Fruit fly (Drosophila melanogaster) whole organism, embryonic: Measurements from ENCODE around the gene vsg.

Experiments
- BEAF-32 ChIP-seq: fragments of 200-800 bp; sonication (Bioruptor generic); optimal IDR thresholded peaks from 3 replicates; lab custom pipeline; 2017; ENCODE audit warnings: missing biosample characterization, missing genetic modification characterization, mild to moderate bottlenecking, moderate library complexity, missing genetic modification reagents
- Bgb ChIP-seq: fragments of 200-800 bp; sonication (Bioruptor generic); IDR thresholded peaks from 2 replicates; pipeline ENCODE4 v1.3.6; 2022; ENCODE audit warnings: missing biosample characterization, missing genetic modification characterization; ENCODE audit not compliant: partially characterized antibody
- C15 ChIP-seq: fragments of 200-800 bp; sonication (Bioruptor generic); IDR thresholded peaks from 3 replicates; pipeline ENCODE4 v1.3.6; 2022; ENCODE audit warnings: missing biosample characterization, missing genetic modification characterization
- CG11085 ChIP-seq: fragments of 200-800 bp; sonication (Bioruptor generic); IDR thresholded peaks from 2 replicates; pipeline ENCODE4 v1.3.6; 2022; ENCODE audit warnings: missing biosample characterization, missing genetic modification characterization
- CG11696 ChIP-seq: fragments of 200-800 bp; sonication (Bioruptor generic); IDR thresholded peaks from 2 replicates; pipeline ENCODE4 v1.3.6; 2022; ENCODE audit warnings: missing biosample characterization, missing genetic modification characterization
- CG14050 ChIP-seq: fragments of 200-800 bp; sonication (Bioruptor generic); IDR thresholded peaks from 3 replicates; pipeline ENCODE4 v1.3.6; 2022; ENCODE audit warnings: missing biosample characterization, missing genetic modification characterization
- CG14860 ChIP-seq: fragments of 200-800 bp; sonication (Bioruptor generic); IDR thresholded peaks from 3 replicates; pipeline ENCODE4 v1.3.6; 2022; ENCODE audit warnings: missing biosample characterization, missing genetic modification characterization; ENCODE audit not compliant: partially characterized antibody
- CG18262 ChIP-seq: fragments of 200-800 bp; optimal IDR thresholded peaks from 3 replicates; lab custom pipeline; 2019; ENCODE audit warnings: missing biosample characterization, mild to moderate bottlenecking, missing genetic modification characterization, moderate library complexity
- CG18599 ChIP-seq: fragments of 200-800 bp; sonication (Bioruptor generic); optimal IDR thresholded peaks from 3 replicates; lab custom pipeline; 2017; ENCODE audit warnings: missing biosample characterization, missing genetic modification characterization, mild to moderate bottlenecking, moderate library complexity, missing genetic modification reagents
- CG2712 ChIP-seq: fragments of 200-800 bp; optimal IDR thresholded peaks from 3 replicates; lab custom pipeline; 2019; ENCODE audit warnings: missing biosample characterization, mild to moderate bottlenecking, missing genetic modification characterization, moderate library complexity
- CG30020 ChIP-seq: fragments of 200-800 bp; optimal IDR thresholded peaks from 2 replicates; lab custom pipeline; 2019; ENCODE audit warnings: missing biosample characterization, mild to moderate bottlenecking, missing genetic modification characterization, moderate library complexity
- CG32532 ChIP-seq: fragments of 200-800 bp; sonication (Bioruptor generic); IDR thresholded peaks from 2 replicates; pipeline ENCODE4 v1.3.6; 2022; ENCODE audit warnings: missing biosample characterization, missing genetic modification characterization
- CG32767 ChIP-seq: fragments of 200-800 bp; sonication (Bioruptor generic); IDR thresholded peaks from 2 replicates; pipeline ENCODE4 v1.3.6; 2022; ENCODE audit warnings: missing biosample characterization, missing genetic modification characterization
- CG3281 ChIP-seq: fragments of 200-800 bp; sonication (Bioruptor generic); optimal IDR thresholded peaks from 3 replicates; lab custom pipeline; 2017; ENCODE audit warnings: missing biosample characterization, mild to moderate bottlenecking, missing genetic modification characterization
- CG7372 ChIP-seq: fragments of 200-800 bp; sonication (Bioruptor generic); IDR thresholded peaks from 2 replicates; pipeline ENCODE4 v1.3.6; 2022; ENCODE audit warnings: missing biosample characterization, missing genetic modification characterization
- CG7745 ChIP-seq: fragments of 200-800 bp; sonication (Bioruptor generic); optimal IDR thresholded peaks from 2 replicates; lab custom pipeline; 2018; ENCODE audit warnings: missing biosample characterization, mild to moderate bottlenecking, missing genetic modification characterization, moderate library complexity
- CG8290 ChIP-seq, 3 experiments: fragments of 200-800 bp; sonication (Bioruptor generic); optimal IDR thresholded peaks; 2 replicates each; lab custom pipeline; 2016 to 2019; ENCODE audit warnings: missing biosample characterization in 3 of 3, missing genetic modification characterization in 3 of 3, mild to moderate bottlenecking in 2 of 3, moderate library complexity in 1 of 3
- CG9876 ChIP-seq: fragments of 200-800 bp; sonication (Bioruptor generic); optimal IDR thresholded peaks from 2 replicates; lab custom pipeline; 2016; ENCODE audit warnings: missing biosample characterization, missing genetic modification characterization
- Doc2 ChIP-seq: fragments of 200-800 bp; sonication (Bioruptor generic); IDR thresholded peaks from 2 replicates; pipeline ENCODE4 v1.3.6; 2022; ENCODE audit warnings: missing biosample characterization, missing genetic modification characterization
- Doc3 ChIP-seq: fragments of 200-800 bp; sonication (Bioruptor generic); IDR thresholded peaks from 3 replicates; pipeline ENCODE4 v1.3.6; 2022; ENCODE audit warnings: missing biosample characterization, missing genetic modification characterization; ENCODE audit not compliant: partially characterized antibody
- HLH54F ChIP-seq: fragments of 200-800 bp; sonication (Bioruptor generic); optimal IDR thresholded peaks from 3 replicates; lab custom pipeline; 2016; ENCODE audit warnings: missing biosample characterization, missing genetic modification characterization
- Hr78 ChIP-seq, 2 experiments: fragments of 200-800 bp in 1 of 2; fragments of >200 bp in 1 of 2; sonication (Bioruptor generic) in 1 of 2; optimal IDR thresholded peaks; 2 replicates each; lab custom pipeline; 2017 to 2019; ENCODE audit warnings: missing biosample characterization in 2 of 2, missing genetic modification characterization in 2 of 2, mild to moderate bottlenecking in 1 of 2, moderate library complexity in 1 of 2
- Hsf ChIP-seq: fragments of 200-800 bp; sonication (Bioruptor generic); optimal IDR thresholded peaks from 3 replicates; lab custom pipeline; 2016; ENCODE audit warnings: missing biosample characterization, missing genetic modification characterization
- MTF-1 ChIP-seq: fragments of 200-800 bp; sonication (Bioruptor generic); optimal IDR thresholded peaks from 2 replicates; lab custom pipeline; 2018; ENCODE audit warnings: missing biosample characterization, mild to moderate bottlenecking, missing genetic modification characterization, borderline replicate concordance
- NC2α ChIP-seq: fragments of 200-800 bp; sonication (Bioruptor generic); optimal IDR thresholded peaks from 2 replicates; lab custom pipeline; 2016; ENCODE audit warnings: missing biosample characterization, missing genetic modification characterization
- Optix ChIP-seq: fragments of 200-800 bp; sonication (Bioruptor generic); IDR thresholded peaks from 3 replicates; pipeline ENCODE4 v1.3.6; 2022; ENCODE audit warnings: missing biosample characterization, missing genetic modification characterization
- bab2 ChIP-seq: fragments of 200-800 bp; sonication (Bioruptor generic); optimal IDR thresholded peaks from 2 replicates; lab custom pipeline; 2016; ENCODE audit warnings: missing biosample characterization, missing genetic modification characterization
- br ChIP-seq: fragments of >200 bp; optimal IDR thresholded peaks from 2 replicates; lab custom pipeline; 2017
- chn ChIP-seq: fragments of 200-800 bp; sonication (Bioruptor generic); optimal IDR thresholded peaks from 2 replicates; lab custom pipeline; 2016; ENCODE audit warnings: missing biosample characterization, missing genetic modification characterization
- crp ChIP-seq, 2 experiments: fragments of 200-800 bp; sonication (Bioruptor generic); optimal IDR thresholded peaks; 2 replicates in 1 of 2; 3 replicates in 1 of 2; lab custom pipeline; 2017; ENCODE audit warnings: missing biosample characterization in 2 of 2, missing genetic modification characterization in 2 of 2, mild to moderate bottlenecking in 1 of 2, moderate library complexity in 1 of 2
- eve ChIP-seq, 2 experiments: fragments of >200 bp; optimal IDR thresholded peaks; 2 replicates each; lab custom pipeline; 2017; ENCODE audit warnings: missing biosample characterization in 2 of 2, missing genetic modification characterization in 2 of 2
- fd102C ChIP-seq: fragments of 200-800 bp; sonication (Bioruptor generic); optimal IDR thresholded peaks from 2 replicates; lab custom pipeline; 2018; ENCODE audit warnings: missing biosample characterization, mild to moderate bottlenecking, missing genetic modification characterization, moderate library complexity
- fru ChIP-seq: fragments of >200 bp; optimal IDR thresholded peaks from 2 replicates; lab custom pipeline; 2017
- grn ChIP-seq: fragments of 200-800 bp; sonication (Bioruptor generic); optimal IDR thresholded peaks from 3 replicates; lab custom pipeline; 2017; ENCODE audit warnings: missing biosample characterization, missing genetic modification characterization
- gsb ChIP-seq: fragments of 200-800 bp; sonication (Bioruptor generic); IDR thresholded peaks from 2 replicates; pipeline ENCODE4 v1.3.6; 2022; ENCODE audit warnings: missing biosample characterization, missing genetic modification characterization
- gt ChIP-seq: fragments of 200-800 bp; sonication (Bioruptor generic); IDR thresholded peaks from 2 replicates; pipeline ENCODE4 v1.3.6; 2022; ENCODE audit warnings: missing biosample characterization, missing genetic modification characterization
- her ChIP-seq: fragments of 200-800 bp; sonication (Bioruptor generic); optimal IDR thresholded peaks from 2 replicates; lab custom pipeline; 2016; ENCODE audit warnings: missing biosample characterization, missing genetic modification characterization
- hkb ChIP-seq, 2 experiments: fragments of 200-800 bp in 1 of 2; fragments of >200 bp in 1 of 2; sonication (Bioruptor generic) in 1 of 2; IDR thresholded peaks in 1 of 2; optimal IDR thresholded peaks in 1 of 2; 2 replicates each; pipeline versions ENCODE4 v1.3.6 to Lab custom; 2017 to 2022; ENCODE audit warnings: missing biosample characterization in 1 of 2, missing genetic modification characterization in 1 of 2
- kah ChIP-seq: fragments of 200-800 bp; sonication (Bioruptor generic); optimal IDR thresholded peaks from 2 replicates; lab custom pipeline; 2018; ENCODE audit warnings: missing biosample characterization, mild to moderate bottlenecking, missing genetic modification characterization
- ken ChIP-seq: fragments of 200-800 bp; sonication (Bioruptor generic); IDR thresholded peaks from 3 replicates; pipeline ENCODE4 v1.3.6; 2022; ENCODE audit warnings: missing biosample characterization, missing genetic modification characterization
- lab ChIP-seq: fragments of 200-800 bp; sonication (Bioruptor generic); optimal IDR thresholded peaks from 3 replicates; lab custom pipeline; 2017; ENCODE audit warnings: missing biosample characterization, missing genetic modification characterization, mild to moderate bottlenecking, moderate library complexity, missing genetic modification reagents
- lola ChIP-seq, 3 experiments: fragments of >200 bp in 2 of 3; fragments of 200-800 bp in 1 of 3; sonication (Bioruptor generic) in 1 of 3; optimal IDR thresholded peaks; 2 replicates each; lab custom pipeline; 2017 to 2019; ENCODE audit warnings: missing biosample characterization in 3 of 3, missing genetic modification characterization in 3 of 3, mild to moderate bottlenecking in 1 of 3, moderate library complexity in 1 of 3
- lov ChIP-seq, 2 experiments: fragments of 200-800 bp in 1 of 2; fragments of >200 bp in 1 of 2; sonication (Bioruptor generic) in 1 of 2; IDR thresholded peaks in 1 of 2; optimal IDR thresholded peaks in 1 of 2; 2 replicates in 1 of 2; 3 replicates in 1 of 2; pipeline versions ENCODE4 v1.3.6 to Lab custom; 2017 to 2022; ENCODE audit warnings: missing biosample characterization in 1 of 2, missing genetic modification characterization in 1 of 2
- nom ChIP-seq: fragments of 200-800 bp; sonication (Bioruptor generic); optimal IDR thresholded peaks from 2 replicates; lab custom pipeline; 2017; ENCODE audit warnings: missing biosample characterization, missing genetic modification characterization, mild to moderate bottlenecking, moderate library complexity, missing genetic modification reagents
- psq ChIP-seq: fragments of 200-800 bp; sonication (Bioruptor generic); optimal IDR thresholded peaks from 2 replicates; lab custom pipeline; 2017; ENCODE audit warnings: missing biosample characterization, missing genetic modification characterization
- stwl ChIP-seq: fragments of 200-800 bp; sonication (Bioruptor generic); optimal IDR thresholded peaks from 3 replicates; lab custom pipeline; 2018; ENCODE audit warnings: missing biosample characterization, mild to moderate bottlenecking, missing genetic modification characterization, moderate library complexity
- tup ChIP-seq: fragments of 200-800 bp; sonication (Bioruptor generic); optimal IDR thresholded peaks from 2 replicates; lab custom pipeline; 2016; ENCODE audit warnings: missing biosample characterization, mild to moderate bottlenecking, missing genetic modification characterization, moderate library complexity

Gene vsg

dm6 chr3L:9713828-9714536 lies at the start of gene vsg (continued):
- peak; percentile 0 to 77 for TF ChIP-seq crp (GFP tag; optimal IDR thresholded peaks at IDR 0.05; lab: Kevin White, UChicago)
- TF ChIP-seq MTF-1 (GFP tag; lab: Kevin White, UChicago) = no peak
- TF ChIP-seq Hr78 (GFP tag; optimal IDR thresholded peaks at IDR 0.05; lab: Kevin White, UChicago) = peak in 1 of 2 experiments; percentile 56
- no peak; the same call in 1 of the 2 replicates for TF ChIP-seq CG11085 (GFP tag; lab: Robert Waterston, UW)
- TF ChIP-seq Bgb (GFP tag; lab: Robert Waterston, UW) = peak; percentile 92
- peak in 1 of 3 experiments; percentile 91 for TF ChIP-seq lola (GFP tag; optimal IDR thresholded peaks at IDR 0.05; lab: Kevin White, UChicago)
- TF ChIP-seq ken (GFP tag; lab: Robert Waterston, UW) = peak; percentile 56
- TF ChIP-seq CG7745 (tag; lab: Kevin White, UChicago) = no peak
- TF ChIP-seq lov (optimal IDR thresholded peaks at IDR 0.05; lab: Kevin White, UChicago) = no peak
- TF ChIP-seq lov (GFP tag; IDR thresholded peaks at IDR 0.05; lab: Robert Waterston, UW) = peak; percentile 59; the same call in 1 of the 3 replicates
- TF ChIP-seq psq = peak; percentile 37
- TF ChIP-seq CG7372 (GFP tag; lab: Robert Waterston, UW) = peak; percentile 58
- TF ChIP-seq Doc3 (GFP tag; lab: Robert Waterston, UW) = peak; percentile 55
- peak; percentile 63 for TF ChIP-seq gsb (GFP tag; lab: Robert Waterston, UW)
- no peak for TF ChIP-seq C15 (GFP tag; lab: Robert Waterston, UW)
- peak; percentile 49 for TF ChIP-seq chn (GFP tag; lab: Kevin White, UChicago)
- TF ChIP-seq CG2712 (tag; lab: Kevin White, UChicago) = peak; percentile 91
- TF ChIP-seq CG9876 (GFP tag; lab: Kevin White, UChicago) = no peak
- no peak for TF ChIP-seq NC2α
- TF ChIP-seq HLH54F (GFP tag; lab: Kevin White, UChicago) = peak; percentile 42
- TF ChIP-seq her = peak; percentile 45
- TF ChIP-seq gt (GFP tag; lab: Robert Waterston, UW) = no peak
- TF ChIP-seq kah (GFP tag; lab: Kevin White, UChicago) = peak; percentile 61
- peak; percentile 79 for TF ChIP-seq CG32532
- no peak for TF ChIP-seq hkb (optimal IDR thresholded peaks at IDR 0.05; lab: Kevin White, UChicago)
- TF ChIP-seq hkb (GFP tag; IDR thresholded peaks at IDR 0.05; lab: Robert Waterston, UW) = peak; percentile 53; the same call in 1 of the 2 replicates
- peak; percentile 57 for TF ChIP-seq CG32767 (GFP tag; lab: Robert Waterston, UW)
- TF ChIP-seq CG8290 (GFP tag; optimal IDR thresholded peaks at IDR 0.05; lab: Kevin White, UChicago) = peak; percentile 22
- TF ChIP-seq CG8290 (tag; optimal IDR thresholded peaks at IDR 0.05; lab: Kevin White, UChicago) = peak in 1 of 2 experiments; percentile 76
- TF ChIP-seq nom (GFP tag; lab: Kevin White, UChicago) = no peak
- peak; percentile 77 for TF ChIP-seq CG3281 (GFP tag; lab: Kevin White, UChicago)
- TF ChIP-seq br (lab: Kevin White, UChicago) = no peak
- TF ChIP-seq CG18262 = peak; percentile 90
- TF ChIP-seq Optix (GFP tag; lab: Robert Waterston, UW) = peak; percentile 42; the same call in 1 of the 3 replicates
- TF ChIP-seq CG30020 = peak; percentile 92
- no peak for TF ChIP-seq fd102C (GFP tag; lab: Kevin White, UChicago)
- peak; percentile 78 for TF ChIP-seq CG18599 (GFP tag; lab: Kevin White, UChicago)
- peak; percentile 1 for TF ChIP-seq grn (GFP tag; lab: Kevin White, UChicago)
- no peak for TF ChIP-seq eve (GFP tag; optimal IDR thresholded peaks at IDR 0.05; lab: Kevin White, UChicago)
- TF ChIP-seq CG14050 (GFP tag; lab: Robert Waterston, UW) = no peak
- TF ChIP-seq Doc2 (GFP tag; lab: Robert Waterston, UW) = no peak
- TF ChIP-seq Hsf (GFP tag; lab: Kevin White, UChicago) = peak; percentile 70
- 0 out of 2 replicates have a peak, but pooled peaks have one; percentile 22 for TF ChIP-seq CG11696
- TF ChIP-seq stwl (tag; lab: Kevin White, UChicago) = peak; percentile 14
- peak; percentile 76 for TF ChIP-seq lab (GFP tag; lab: Kevin White, UChicago)
- peak; percentile 35 for TF ChIP-seq bab2 (GFP tag; lab: Kevin White, UChicago)
- peak; percentile 72 for TF ChIP-seq CG14860 (GFP tag; lab: Robert Waterston, UW)
- TF ChIP-seq tup (GFP tag; lab: Kevin White, UChicago) = no peak
- TF ChIP-seq BEAF-32 (GFP tag; lab: Kevin White, UChicago) = peak; percentile 91
- TF ChIP-seq fru (lab: Kevin White, UChicago) = no peak
